Fruit fly (Drosophila melanogaster) whole organism, embryonic: Measurements from ENCODE around the gene DCTN1-p150.
A peak's percentile ranks its signal among the peaks of the same experiment; 100 is the strongest.

Experiments used
- Abd-B ChIP-seq: fragments of 200-800 bp; sonication (Bioruptor generic); optimal IDR thresholded peaks from 2 replicates; lab custom pipeline; 2018; ENCODE audit warnings: missing biosample characterization, mild to moderate bottlenecking, missing genetic modification characterization, moderate library complexity
- Asciz ChIP-seq: fragments of 200-800 bp; sonication (Bioruptor generic); optimal IDR thresholded peaks from 2 replicates; lab custom pipeline; 2017; ENCODE audit warnings: missing biosample characterization, mild to moderate bottlenecking, missing genetic modification characterization, missing genetic modification reagents
- BEAF-32 ChIP-seq: fragments of 200-800 bp; sonication (Bioruptor generic); optimal IDR thresholded peaks from 3 replicates; lab custom pipeline; 2017; ENCODE audit warnings: missing biosample characterization, missing genetic modification characterization, mild to moderate bottlenecking, moderate library complexity, missing genetic modification reagents
- CG10147 ChIP-seq: fragments of 200-800 bp; sonication (Bioruptor generic); optimal IDR thresholded peaks from 2 replicates; lab custom pipeline; 2019; ENCODE audit warnings: missing biosample characterization, mild to moderate bottlenecking, missing genetic modification characterization, moderate library complexity
- CG11085 ChIP-seq: fragments of 200-800 bp; sonication (Bioruptor generic); IDR thresholded peaks from 2 replicates; pipeline ENCODE4 v1.3.6; 2022; ENCODE audit warnings: missing biosample characterization, missing genetic modification characterization
- CG12071 ChIP-seq: fragments of 200-800 bp; sonication (Bioruptor generic); optimal IDR thresholded peaks from 3 replicates; lab custom pipeline; 2018; ENCODE audit warnings: missing biosample characterization, mild to moderate bottlenecking, missing genetic modification characterization
- CG12155 ChIP-seq: fragments of 200-800 bp; sonication (Bioruptor generic); optimal IDR thresholded peaks from 3 replicates; lab custom pipeline; 2016; ENCODE audit warnings: missing biosample characterization, missing genetic modification characterization
- CG12942 ChIP-seq: fragments of 200-800 bp; sonication (Bioruptor generic); optimal IDR thresholded peaks from 3 replicates; lab custom pipeline; 2016; ENCODE audit warnings: missing biosample characterization, missing genetic modification characterization
- CG16813 ChIP-seq: fragments of 200-800 bp; sonication (Bioruptor generic); IDR thresholded peaks from 3 replicates; pipeline ENCODE4 v1.3.6; 2022; ENCODE audit warnings: missing biosample characterization, missing genetic modification characterization; ENCODE audit not compliant: partially characterized antibody
- CG17568 ChIP-seq: fragments of 200-800 bp; sonication (Bioruptor generic); optimal IDR thresholded peaks from 2 replicates; lab custom pipeline; 2018; ENCODE audit warnings: missing biosample characterization, mild to moderate bottlenecking, missing genetic modification characterization, moderate library complexity
- CG18619 ChIP-seq: fragments of 200-800 bp; sonication (Bioruptor generic); optimal IDR thresholded peaks from 3 replicates; lab custom pipeline; 2017; ENCODE audit warnings: missing biosample characterization, mild to moderate bottlenecking, missing genetic modification characterization
- CG18764 ChIP-seq: fragments of 200-800 bp; sonication (Bioruptor generic); optimal IDR thresholded peaks from 3 replicates; lab custom pipeline; 2016; ENCODE audit warnings: missing biosample characterization, missing genetic modification characterization
- CG2202 ChIP-seq: fragments of 200-800 bp; sonication (Bioruptor generic); optimal IDR thresholded peaks from 2 replicates; lab custom pipeline; 2018; ENCODE audit warnings: missing biosample characterization, mild to moderate bottlenecking, missing genetic modification characterization
- CG30020 ChIP-seq: fragments of 200-800 bp; optimal IDR thresholded peaks from 2 replicates; lab custom pipeline; 2019; ENCODE audit warnings: missing biosample characterization, mild to moderate bottlenecking, missing genetic modification characterization, moderate library complexity
- CG34376 ChIP-seq: fragments of 200-800 bp; sonication (Bioruptor generic); optimal IDR thresholded peaks from 2 replicates; lab custom pipeline; 2018; ENCODE audit warnings: missing biosample characterization, mild to moderate bottlenecking, missing genetic modification characterization
- CG3726 ChIP-seq: fragments of 200-800 bp; sonication (Bioruptor generic); IDR thresholded peaks from 3 replicates; pipeline ENCODE4, ENCODE4 v1.3.6; 2022; ENCODE audit warnings: missing biosample characterization, missing genetic modification characterization
- CG6683 ChIP-seq: fragments of 200-800 bp; sonication (Bioruptor generic); optimal IDR thresholded peaks from 2 replicates; lab custom pipeline; 2017; ENCODE audit warnings: missing biosample characterization, mild to moderate bottlenecking, missing genetic modification characterization, missing genetic modification reagents
- CG7556 ChIP-seq: fragments of 200-800 bp; sonication (Bioruptor generic); optimal IDR thresholded peaks from 2 replicates; lab custom pipeline; 2017; ENCODE audit warnings: missing biosample characterization, mild to moderate bottlenecking, missing genetic modification characterization
- CG7786 ChIP-seq: fragments of 200-800 bp; sonication (Bioruptor generic); optimal IDR thresholded peaks from 2 replicates; lab custom pipeline; 2016; ENCODE audit warnings: missing biosample characterization, missing genetic modification characterization
- CG8924 ChIP-seq: fragments of 200-800 bp; optimal IDR thresholded peaks from 3 replicates; lab custom pipeline; 2019; ENCODE audit warnings: missing biosample characterization, mild to moderate bottlenecking, missing genetic modification characterization, moderate library complexity
- CG9727 ChIP-seq: fragments of 200-800 bp; sonication (Bioruptor generic); optimal IDR thresholded peaks from 3 replicates; lab custom pipeline; 2017; ENCODE audit warnings: missing biosample characterization, mild to moderate bottlenecking, missing genetic modification characterization
- CoRest ChIP-seq: fragments of 200-800 bp; sonication (Bioruptor generic); optimal IDR thresholded peaks from 3 replicates; lab custom pipeline; 2018; ENCODE audit warnings: missing biosample characterization, mild to moderate bottlenecking, missing genetic modification characterization, moderate library complexity
- D19A ChIP-seq: fragments of 200-800 bp; optimal IDR thresholded peaks from 3 replicates; lab custom pipeline; 2019; ENCODE audit warnings: missing biosample characterization, mild to moderate bottlenecking, missing genetic modification characterization, moderate library complexity
- D19B ChIP-seq: fragments of 200-800 bp; sonication (Bioruptor generic); optimal IDR thresholded peaks from 2 replicates; lab custom pipeline; 2017; ENCODE audit warnings: missing biosample characterization, mild to moderate bottlenecking, missing genetic modification characterization
- Dbx ChIP-seq: fragments of 200-800 bp; sonication (Bioruptor generic); IDR thresholded peaks from 3 replicates; pipeline ENCODE4 v1.3.6; 2022; ENCODE audit warnings: missing biosample characterization, missing genetic modification characterization
- Fer3 ChIP-seq: fragments of 200-800 bp; sonication (Bioruptor generic); optimal IDR thresholded peaks from 2 replicates; lab custom pipeline; 2018; ENCODE audit warnings: missing biosample characterization, mild to moderate bottlenecking, missing genetic modification characterization, moderate library complexity
- Hr3 ChIP-seq: fragments of 200-800 bp; sonication (Bioruptor generic); optimal IDR thresholded peaks from 3 replicates; lab custom pipeline; 2016; ENCODE audit warnings: missing biosample characterization, missing genetic modification characterization
- Meics ChIP-seq: fragments of 200-800 bp; sonication (Bioruptor generic); optimal IDR thresholded peaks from 2 replicates; lab custom pipeline; 2017; ENCODE audit warnings: missing biosample characterization, mild to moderate bottlenecking, missing genetic modification characterization
- Pdp1 ChIP-seq, 2 experiments: fragments of 200-800 bp; sonication (Bioruptor generic); optimal IDR thresholded peaks; 3 replicates each; lab custom pipeline; 2016; ENCODE audit warnings: missing biosample characterization in 2 of 2, missing genetic modification characterization in 2 of 2, mild to moderate bottlenecking in 1 of 2, moderate library complexity in 1 of 2
- Ptx1 ChIP-seq: fragments of 200-800 bp; sonication (Bioruptor generic); IDR thresholded peaks from 2 replicates; pipeline ENCODE4 v1.3.6; 2022; ENCODE audit warnings: missing biosample characterization, missing genetic modification characterization
- Sox102F ChIP-seq: fragments of 200-800 bp; sonication (Bioruptor generic); optimal IDR thresholded peaks from 2 replicates; lab custom pipeline; 2018; ENCODE audit warnings: missing biosample characterization, mild to moderate bottlenecking, missing genetic modification characterization, moderate library complexity
- Stat92E ChIP-seq, 3 experiments: fragments of >200 bp in 2 of 3; fragments of 200-800 bp in 1 of 3; sonication (Bioruptor generic) in 1 of 3; optimal IDR thresholded peaks; 2 replicates each; lab custom pipeline; 2017 to 2019; ENCODE audit warnings: missing biosample characterization in 3 of 3, missing genetic modification characterization in 3 of 3, mild to moderate bottlenecking in 1 of 3, moderate library complexity in 1 of 3
- esg ChIP-seq: fragments of 200-800 bp; sonication (Bioruptor generic); conservative IDR thresholded peaks from 2 replicates; pipeline ENCODE4 v1.3.6; 2022; ENCODE audit warnings: missing biosample characterization, missing genetic modification characterization
- gem ChIP-seq: fragments of 200-800 bp; sonication (Bioruptor generic); optimal IDR thresholded peaks from 2 replicates; lab custom pipeline; 2019; ENCODE audit warnings: missing biosample characterization, mild to moderate bottlenecking, missing genetic modification characterization, moderate library complexity
- grau ChIP-seq: fragments of 200-800 bp; optimal IDR thresholded peaks from 3 replicates; lab custom pipeline; 2019; ENCODE audit warnings: missing biosample characterization, mild to moderate bottlenecking, missing genetic modification characterization, moderate library complexity
- hkb ChIP-seq, 2 experiments: fragments of 200-800 bp in 1 of 2; fragments of >200 bp in 1 of 2; sonication (Bioruptor generic) in 1 of 2; IDR thresholded peaks in 1 of 2; optimal IDR thresholded peaks in 1 of 2; 2 replicates each; pipeline versions ENCODE4 v1.3.6 to Lab custom; 2017 to 2022; ENCODE audit warnings: missing biosample characterization in 1 of 2, missing genetic modification characterization in 1 of 2
- ind ChIP-seq: fragments of 200-800 bp; sonication (Bioruptor generic); optimal IDR thresholded peaks from 3 replicates; lab custom pipeline; 2016; ENCODE audit warnings: missing biosample characterization, missing genetic modification characterization
- inv ChIP-seq: fragments of 200-800 bp; sonication (Bioruptor generic); IDR thresholded peaks from 2 replicates; pipeline ENCODE4 v1.3.6; 2022; ENCODE audit warnings: missing biosample characterization, missing genetic modification characterization; ENCODE audit not compliant: partially characterized antibody
- lilli ChIP-seq: fragments of 200-800 bp; sonication (Bioruptor generic); optimal IDR thresholded peaks from 3 replicates; lab custom pipeline; 2016; ENCODE audit warnings: missing biosample characterization, missing genetic modification characterization
- salm ChIP-seq: fragments of 200-800 bp; sonication (Bioruptor generic); optimal IDR thresholded peaks from 2 replicates; lab custom pipeline; 2018; ENCODE audit warnings: missing biosample characterization, mild to moderate bottlenecking, missing genetic modification characterization
- sd ChIP-seq: fragments of 200-800 bp; sonication (Bioruptor generic); optimal IDR thresholded peaks from 3 replicates; lab custom pipeline; 2018; ENCODE audit warnings: missing biosample characterization, mild to moderate bottlenecking, missing genetic modification characterization, moderate library complexity
- stc ChIP-seq: fragments of 200-800 bp; sonication (Bioruptor generic); IDR thresholded peaks from 2 replicates; pipeline ENCODE4 v1.3.6; 2022; ENCODE audit warnings: missing biosample characterization, missing genetic modification characterization
- stwl ChIP-seq: fragments of 200-800 bp; sonication (Bioruptor generic); optimal IDR thresholded peaks from 3 replicates; lab custom pipeline; 2018; ENCODE audit warnings: missing biosample characterization, mild to moderate bottlenecking, missing genetic modification characterization, moderate library complexity
- tio ChIP-seq: fragments of 200-800 bp; sonication (Bioruptor generic); optimal IDR thresholded peaks from 2 replicates; lab custom pipeline; 2017; ENCODE audit warnings: missing biosample characterization, missing genetic modification characterization, inconsistent platforms
- tup ChIP-seq: fragments of 200-800 bp; sonication (Bioruptor generic); optimal IDR thresholded peaks from 2 replicates; lab custom pipeline; 2016; ENCODE audit warnings: missing biosample characterization, mild to moderate bottlenecking, missing genetic modification characterization, moderate library complexity

Gene DCTN1-p150

dm6 chr3L:13905515-13905914 is 23.7 kb upstream of the DCTN1-p150 start (continued):
- TF ChIP-seq CG12071 (peak; percentile 16), CG7556 (GFP tag; lab: Kevin White, UChicago) (peak; percentile 81), Meics (GFP tag; lab: Kevin White, UChicago) (peak; percentile 83), CG18619 (peak; percentile 66), CG3726 (GFP tag; lab: Robert Waterston, UW) (0 out of 3 replicates have a peak, but pooled peaks have one; percentile 14), Hr3 (peak; percentile 44), tio (GFP tag; lab: Kevin White, UChicago) (peak; percentile 47), gem (tag; lab: Kevin White, UChicago) (peak; percentile 77), Stat92E (GFP tag; optimal IDR thresholded peaks at IDR 0.05; lab: Kevin White, UChicago) (no peak), inv (GFP tag; lab: Robert Waterston, UW) (no peak), BEAF-32 (GFP tag; lab: Kevin White, UChicago) (no peak), sd (tag; lab: Kevin White, UChicago) (peak; percentile 37), CG7786 (GFP tag; lab: Kevin White, UChicago) (no peak), CoRest (peak; percentile 82), CG18764 (GFP tag; lab: Kevin White, UChicago) (peak; percentile 16), CG11085 (GFP tag; lab: Robert Waterston, UW) (0 out of 2 replicates have a peak, but pooled peaks have one; percentile 33), CG12155 (GFP tag; lab: Kevin White, UChicago) (peak; percentile 16), lilli (peak; percentile 20), CG12942 (GFP tag; lab: Kevin White, UChicago) (no peak), esg (GFP tag; lab: Robert Waterston, UW) (0 out of 2 replicates have a peak, but pooled peaks have one; percentile 11), CG16813 (GFP tag; lab: Robert Waterston, UW) (no peak), tup (GFP tag; lab: Kevin White, UChicago) (no peak), Abd-B (GFP tag; lab: Kevin White, UChicago) (peak; percentile 6), Dbx (peak; percentile 62; the same call in 2 of the 3 replicates), D19B (GFP tag; lab: Kevin White, UChicago) (peak; percentile 37), salm (tag; lab: Kevin White, UChicago) (no peak), ind (GFP tag; lab: Kevin White, UChicago) (peak; percentile 47), CG2202 (tag; lab: Kevin White, UChicago) (no peak), CG34376 (peak; percentile 75), hkb (optimal IDR thresholded peaks at IDR 0.05; lab: Kevin White, UChicago) (no peak), hkb (GFP tag; IDR thresholded peaks at IDR 0.05; lab: Robert Waterston, UW) (peak; percentile 40), CG10147 (peak; percentile 84), Sox102F (GFP tag; lab: Kevin White, UChicago) (peak; percentile 78), Fer3 (tag; lab: Kevin White, UChicago) (peak; percentile 68), Ptx1 (GFP tag; lab: Robert Waterston, UW) (peak; percentile 38), Asciz (GFP tag; lab: Kevin White, UChicago) (peak; percentile 62), Pdp1 (GFP tag; optimal IDR thresholded peaks at IDR 0.05; lab: Kevin White, UChicago) (peak in 1 of 2 experiments; percentile 25), CG6683 (GFP tag; lab: Kevin White, UChicago) (peak; percentile 72), D19A (tag; lab: Kevin White, UChicago) (peak; percentile 64), CG8924 (peak; percentile 81), CG30020 (tag; lab: Kevin White, UChicago) (no peak), stwl (tag; lab: Kevin White, UChicago) (no peak), CG17568 (GFP tag; lab: Kevin White, UChicago) (peak; percentile 45), CG9727 (GFP tag; lab: Kevin White, UChicago) (peak; percentile 67), grau (peak; percentile 85), stc (GFP tag; lab: Robert Waterston, UW) (peak; percentile 50; the same call in 1 of the 2 replicates)
- TF ChIP-seq, all 482 proteins: peak for 173
